Fruit fly (Drosophila melanogaster): Measurements from ENCODE around the gene bard.

Gene bard

dm6 chr3R:18090014-18090853, 9.4 kb downstream of the bard start, which contains the start of gene sr:
sr (plus strand) TSS chr3R:18090803.
- TF ChIP-seq emc (GFP tag; optimal IDR thresholded peaks at IDR 0.05) (no peak), CG14441 (GFP tag; IDR thresholded peaks at IDR 0.05) (0 out of 2 replicates have a peak, but pooled peaks have one; percentile 7), CG5245 (GFP tag; optimal IDR thresholded peaks at IDR 0.05) (no peak), Drgx (GFP tag; IDR thresholded peaks at IDR 0.05) (peak; percentile 39; the same call in 1 of the 2 replicates), wek (GFP tag; optimal IDR thresholded peaks at IDR 0.05) (no peak), vfl (GFP tag; optimal IDR thresholded peaks at IDR 0.05) (no peak), phol (tag; optimal IDR thresholded peaks at IDR 0.05) (peak; percentile 23), cg (GFP tag; optimal IDR thresholded peaks at IDR 0.05) (peak; percentile 5), Hr51 (GFP tag; optimal IDR thresholded peaks at IDR 0.05) (peak in 1 of 2 experiments; percentile 44), lab (GFP tag; optimal IDR thresholded peaks at IDR 0.05) (peak; percentile 29), vvl (GFP tag; IDR thresholded peaks at IDR 0.05) (0 out of 2 replicates have a peak, but pooled peaks have one; percentile 16), NfI (GFP tag; optimal IDR thresholded peaks at IDR 0.05) (no peak), CG7839 (tag; optimal IDR thresholded peaks at IDR 0.05) (peak; percentile 33), CG18262 (tag; optimal IDR thresholded peaks at IDR 0.05) (peak; percentile 6), CG13424 (tag; optimal IDR thresholded peaks at IDR 0.05) (peak; percentile 28), HLH3B (GFP tag; IDR thresholded peaks at IDR 0.05) (0 out of 2 replicates have a peak, but pooled peaks have one; percentile 19), sim (GFP tag; IDR thresholded peaks at IDR 0.05) (peak; percentile 12; the same call in 1 of the 2 replicates), hkb (optimal IDR thresholded peaks at IDR 0.05) (no peak), hkb (GFP tag; IDR thresholded peaks at IDR 0.05) (no peak), CG2712 (tag; optimal IDR thresholded peaks at IDR 0.05) (peak; percentile 16), fd96Cb (tag; optimal IDR thresholded peaks at IDR 0.05) (peak; percentile 17), CG11504 (tag; optimal IDR thresholded peaks at IDR 0.05) (peak; percentile 37), sens (GFP tag) (peak; percentile 56), Ptx1 (GFP tag; IDR thresholded peaks at IDR 0.05) (peak; percentile 36), row (GFP tag; IDR thresholded peaks at IDR 0.05) (peak; percentile 44; the same call in 2 of the 3 replicates), ind (GFP tag; optimal IDR thresholded peaks at IDR 0.05) (peak; percentile 2), bcd (GFP tag; optimal IDR thresholded peaks at IDR 0.05) (peak; percentile 32), CG7556 (GFP tag; optimal IDR thresholded peaks at IDR 0.05) (no peak), pfk (GFP tag; optimal IDR thresholded peaks at IDR 0.05) (no peak), CG2120 (GFP tag; optimal IDR thresholded peaks at IDR 0.05) (peak; percentile 46), CG9727 (GFP tag; optimal IDR thresholded peaks at IDR 0.05) (peak; percentile 15), CG32532 (GFP tag; IDR thresholded peaks at IDR 0.05) (0 out of 2 replicates have a peak, but pooled peaks have one; percentile 47), Ada2b (GFP tag; IDR thresholded peaks at IDR 0.05) (peak; percentile 42; the same call in 1 of the 2 replicates), grau (tag; optimal IDR thresholded peaks at IDR 0.05) (peak; percentile 33), Xbp1 (GFP tag; optimal IDR thresholded peaks at IDR 0.05) (peak; percentile 5), CG10267 (tag; optimal IDR thresholded peaks at IDR 0.05) (peak; percentile 3), stc (GFP tag; IDR thresholded peaks at IDR 0.05) (no peak), dm (GFP tag; optimal IDR thresholded peaks at IDR 0.05) (no peak), MTF-1 (GFP tag; optimal IDR thresholded peaks at IDR 0.05; ENCODE audit: borderline replicate concordance) (no peak), CG3995 (GFP tag; optimal IDR thresholded peaks at IDR 0.05) (no peak), sr (GFP tag; IDR thresholded peaks at IDR 0.05) (peak; percentile 99), lmd (GFP tag; IDR thresholded peaks at IDR 0.05) (peak; percentile 32; the same call in 1 of the 2 replicates), H2.0 (GFP tag; IDR thresholded peaks at IDR 0.05) (no peak), CG6689 (GFP tag; IDR thresholded peaks at IDR 0.05) (peak; percentile 22; the same call in 1 of the 2 replicates), CG10979 (tag; optimal IDR thresholded peaks at IDR 0.05) (peak; percentile 17), pan (optimal IDR thresholded peaks at IDR 0.05) (no peak), pan (GFP tag; optimal IDR thresholded peaks at IDR 0.05 in 1 of 2, IDR thresholded peaks at IDR 0.05 in 1 of 2) (peak in 1 of 2 experiments; percentile 45), tgo (GFP tag; IDR thresholded peaks at IDR 0.05) (0 out of 3 replicates have a peak, but pooled peaks have one; percentile 16), z (GFP tag; IDR thresholded peaks at IDR 0.05) (no peak)

Data from whole organism, embryonic.